Fruit fly (Drosophila melanogaster) S2 (cell line): Measurements from ENCODE around the gene CG10116.
A peak's percentile ranks its signal among the peaks of the same experiment; 100 is the strongest.

Experiments used
- CG8478 ChIP-seq: fragments of >200 bp; optimal IDR thresholded peaks from 2 replicates; lab custom pipeline; 2018
- CTCF ChIP-seq, 2 experiments: fragments of >200 bp; optimal IDR thresholded peaks; 2 replicates each; lab custom pipeline; 2018

DNA sequence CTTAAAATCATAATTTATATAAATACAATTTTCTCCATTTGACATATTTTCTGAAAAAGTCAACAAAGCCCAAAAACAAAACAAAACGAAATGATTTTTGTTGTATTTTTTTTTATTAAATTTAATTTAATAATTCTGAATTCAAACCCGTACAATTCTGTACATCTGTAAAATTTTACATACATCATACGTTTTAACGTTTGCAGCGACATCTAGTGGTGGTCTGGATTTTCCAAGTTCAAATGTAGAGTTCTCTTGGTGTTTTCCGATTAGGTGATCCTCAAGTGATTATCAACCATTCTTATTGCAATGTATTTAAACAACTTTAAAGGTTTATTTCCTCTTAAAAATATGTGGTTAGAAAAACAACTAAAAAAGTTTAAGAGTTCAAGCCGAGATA lies 46.0 kb downstream of the CG10116 start:
- TF ChIP-seq CG8478: no peak
- TF ChIP-seq CTCF (optimal IDR thresholded peaks at IDR 0.05; lab: Kevin White, UChicago): peak; percentile 81 to 96
